Fruit fly (Drosophila melanogaster): ENCODE data around the gene GatA.

DNA sequence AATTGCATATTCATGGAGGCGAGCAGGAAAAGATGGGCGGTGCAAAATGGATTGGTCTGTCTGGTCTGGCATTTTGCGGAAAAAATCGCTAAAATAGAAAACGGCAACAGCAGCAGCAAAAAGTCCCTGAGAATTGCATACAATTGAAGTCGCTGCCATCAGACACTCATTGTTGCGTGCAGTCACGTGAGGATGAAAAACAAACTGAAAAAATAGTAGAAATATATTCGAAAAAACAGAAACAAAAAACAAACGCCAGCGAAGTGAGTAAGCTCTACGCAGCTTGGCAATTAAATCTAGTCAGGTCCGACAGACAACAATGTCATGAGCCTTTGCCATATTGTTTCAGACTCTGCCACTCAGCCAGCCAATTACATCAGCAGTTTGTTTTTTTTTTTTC lies 30.6 kb upstream of the GatA start:
- no peak for TF ChIP-seq zen (tag; optimal IDR thresholded peaks at IDR 0.05)
- TF ChIP-seq Deaf1 (tag; optimal IDR thresholded peaks at IDR 0.05): no peak
- TF ChIP-seq pum (GFP tag; optimal IDR thresholded peaks at IDR 0.05): no peak
- TF ChIP-seq ham (GFP tag; IDR thresholded peaks at IDR 0.05): no peak
- TF ChIP-seq Nf-YC (tag; optimal IDR thresholded peaks at IDR 0.05): no peak
- TF ChIP-seq HHEX (GFP tag; optimal IDR thresholded peaks at IDR 0.05): no peak
- no peak for TF ChIP-seq caup (GFP tag; optimal IDR thresholded peaks at IDR 0.05; ENCODE audit: severe bottlenecking)
- no peak for TF ChIP-seq dimm (GFP tag; IDR thresholded peaks at IDR 0.05)
- no peak for TF ChIP-seq CG14441 (GFP tag; IDR thresholded peaks at IDR 0.05)
- no peak for TF ChIP-seq MBD-R2 (GFP tag; IDR thresholded peaks at IDR 0.05)
- TF ChIP-seq CG31365 (tag; optimal IDR thresholded peaks at IDR 0.05): no peak
- TF ChIP-seq CG9215 (GFP tag; IDR thresholded peaks at IDR 0.05): no peak
